Fruit fly (Drosophila melanogaster): ENCODE data around the gene CG34437.

The CG34437 gene

DNA sequence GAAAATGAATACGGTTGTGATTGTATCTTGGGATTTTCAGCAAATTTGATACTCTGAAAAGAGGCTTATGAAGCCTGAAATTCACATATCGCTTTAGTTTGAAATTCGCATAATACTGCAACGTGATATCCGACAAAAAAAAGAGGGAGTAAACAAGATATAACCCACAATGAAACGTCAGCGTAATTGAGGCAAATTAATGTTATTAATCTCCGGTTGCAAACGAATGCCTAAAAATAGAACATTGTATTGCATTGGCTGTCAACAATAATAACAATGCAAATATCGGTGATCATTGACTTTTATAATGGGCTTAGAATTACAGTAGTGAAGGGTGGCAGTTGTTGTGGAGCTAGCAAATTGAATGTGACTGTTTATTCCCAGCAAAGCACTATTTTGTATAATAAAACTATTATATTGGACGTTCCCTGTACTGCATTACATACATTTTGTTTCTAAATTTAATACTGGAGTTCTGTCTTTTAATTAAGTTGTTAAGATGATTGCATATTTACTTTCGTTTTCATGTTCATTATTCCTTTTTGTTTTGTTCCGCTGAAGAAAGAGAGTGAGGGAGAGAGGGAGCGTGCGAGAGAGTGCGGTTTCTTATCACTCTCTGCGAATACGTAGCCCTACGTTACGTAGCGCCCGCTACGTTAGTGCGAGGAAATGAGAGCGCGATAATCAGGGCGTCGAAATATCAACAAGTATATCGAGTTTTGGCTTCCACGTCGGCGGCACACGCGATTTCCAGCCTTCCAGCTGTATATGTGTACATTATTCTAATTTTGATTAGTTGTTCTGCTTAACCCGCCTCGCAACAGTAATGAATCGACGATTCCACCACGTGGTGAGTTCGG lies 47.0 kb downstream of the CG34437 start (continued):
- TF ChIP-seq CG17829 (tag; optimal IDR thresholded peaks at IDR 0.05) (peak; percentile 11), CG9609 (GFP tag; optimal IDR thresholded peaks at IDR 0.05) (no peak), Sox100B (GFP tag; optimal IDR thresholded peaks at IDR 0.05) (no peak), Dbx (GFP tag; IDR thresholded peaks at IDR 0.05) (peak; percentile 33; the same call in 1 of the 3 replicates), CG8281 (tag; optimal IDR thresholded peaks at IDR 0.05) (no peak), sna (GFP tag; IDR thresholded peaks at IDR 0.05; ENCODE audit: partially characterized antibody) (peak; percentile 60; the same call in 1 of the 2 replicates), grau (tag; optimal IDR thresholded peaks at IDR 0.05) (peak; percentile 60), CG5953 (GFP tag; IDR thresholded peaks at IDR 0.05) (no peak), Mes4 (GFP tag; optimal IDR thresholded peaks at IDR 0.05) (no peak), ac (GFP tag; optimal IDR thresholded peaks at IDR 0.05) (no peak), CG9817 (tag; optimal IDR thresholded peaks at IDR 0.05) (no peak), wor (GFP tag; IDR thresholded peaks at IDR 0.05) (no peak), CG17912 (GFP tag; optimal IDR thresholded peaks at IDR 0.05) (no peak), Xbp1 (GFP tag; optimal IDR thresholded peaks at IDR 0.05) (no peak), eyg (GFP tag; optimal IDR thresholded peaks at IDR 0.05) (no peak), Jarid2 (GFP tag; optimal IDR thresholded peaks at IDR 0.05) (no peak), Six4 (GFP tag; optimal IDR thresholded peaks at IDR 0.05) (no peak), Hsf (GFP tag; optimal IDR thresholded peaks at IDR 0.05) (no peak), bbx (GFP tag; IDR thresholded peaks at IDR 0.05; ENCODE audit: partially characterized antibody) (0 out of 2 replicates have a peak, but pooled peaks have one; percentile 38), CG18619 (GFP tag; optimal IDR thresholded peaks at IDR 0.05) (no peak), CG12942 (GFP tag; optimal IDR thresholded peaks at IDR 0.05) (no peak), Dll (GFP tag; IDR thresholded peaks at IDR 0.05; ENCODE audit: partially characterized antibody) (peak; percentile 52; the same call in 1 of the 4 replicates), Optix (GFP tag; IDR thresholded peaks at IDR 0.05) (no peak), CG11456 (GFP tag; IDR thresholded peaks at IDR 0.05) (no peak), tll (GFP tag; optimal IDR thresholded peaks at IDR 0.05) (no peak), fd102C (GFP tag; optimal IDR thresholded peaks at IDR 0.05) (no peak), unc-4 (GFP tag; IDR thresholded peaks at IDR 0.05; ENCODE audit: partially characterized antibody) (peak; percentile 24; the same call in 1 of the 2 replicates), br (optimal IDR thresholded peaks at IDR 0.05) (no peak), CG1603 (tag; optimal IDR thresholded peaks at IDR 0.05) (no peak), cwo (GFP tag; optimal IDR thresholded peaks at IDR 0.05) (peak; percentile 96), Hey (tag; optimal IDR thresholded peaks at IDR 0.05) (no peak), CG2875 (GFP tag; optimal IDR thresholded peaks at IDR 0.05) (no peak), CG30403 (GFP tag; optimal IDR thresholded peaks at IDR 0.05) (no peak), az2 (GFP tag; optimal IDR thresholded peaks at IDR 0.05) (no peak), CG11085 (GFP tag; IDR thresholded peaks at IDR 0.05) (no peak), CG15011 (GFP tag; optimal IDR thresholded peaks at IDR 0.05) (no peak), CG7372 (GFP tag; IDR thresholded peaks at IDR 0.05) (no peak), CG17802 (tag; optimal IDR thresholded peaks at IDR 0.05) (no peak), bigmax (GFP tag; optimal IDR thresholded peaks at IDR 0.05) (peak; percentile 44), Chrac-16 (GFP tag; optimal IDR thresholded peaks at IDR 0.05) (no peak), CG15073 (GFP tag; optimal IDR thresholded peaks at IDR 0.05) (no peak), Side (GFP tag; optimal IDR thresholded peaks at IDR 0.05) (peak; percentile 7), Poxn (GFP tag; IDR thresholded peaks at IDR 0.05) (no peak), CG10543 (GFP tag; optimal IDR thresholded peaks at IDR 0.05) (peak; percentile 75), CG4820 (GFP tag; optimal IDR thresholded peaks at IDR 0.05) (no peak), Sin3A (optimal IDR thresholded peaks at IDR 0.05) (no peak), CG18262 (tag; optimal IDR thresholded peaks at IDR 0.05) (no peak), Elba2 (GFP tag; optimal IDR thresholded peaks at IDR 0.05) (no peak), lola (GFP tag; optimal IDR thresholded peaks at IDR 0.05) (no peak)

All from whole organism, embryonic.